Worm (Caenorhabditis elegans) whole organism, L4 larva: Measurements from ENCODE around the gene F41G3.10.

ENCODE experiments used
- F10B5.3 ChIP-seq: sonication (generic microtip); optimal IDR thresholded peaks from 2 replicates; lab custom pipeline; 2016; ENCODE audit warnings: mild to moderate bottlenecking, missing genetic modification characterization, missing compliant biosample characterization
- F44E2.7 ChIP-seq: fragments of 200-800 bp; sonication (Bioruptor generic); IDR thresholded peaks from 2 replicates; pipeline ENCODE4 v2.1.2; 2022; ENCODE audit warnings: missing genetic modification characterization, missing compliant biosample characterization
- T20F7.1 ChIP-seq: fragments of 200-800 bp; sonication (Bioruptor generic); optimal IDR thresholded peaks from 2 replicates; lab custom pipeline; 2018; ENCODE audit warnings: mild to moderate bottlenecking, missing genetic modification characterization, missing compliant biosample characterization
- T26A8.4 ChIP-seq: fragments of 200-800 bp; sonication (Bioruptor generic); IDR thresholded peaks from 2 replicates; pipeline ENCODE4 v1.3.6; 2022; ENCODE audit warnings: missing genetic modification characterization, missing compliant biosample characterization
- Y105C5A.15 ChIP-seq: fragments of 200-800 bp; sonication (Bioruptor generic); IDR thresholded peaks from 2 replicates; pipeline ENCODE4 v1.3.6; 2022; ENCODE audit warnings: missing genetic modification characterization, missing compliant biosample characterization
- Y48G9A.11 ChIP-seq: fragments of 200-800 bp; sonication (Bioruptor generic); IDR thresholded peaks from 2 replicates; pipeline ENCODE4 v1.3.6; 2022; ENCODE audit warnings: missing genetic modification reagents, missing genetic modification characterization, missing compliant biosample characterization
- Y5F2A.4 ChIP-seq: fragments of 200-800 bp; sonication (Bioruptor generic); optimal IDR thresholded peaks from 2 replicates; lab custom pipeline; 2018; ENCODE audit warnings: mild to moderate bottlenecking, missing genetic modification characterization, missing compliant biosample characterization
- ZK546.5 ChIP-seq, 2 experiments: sonication (generic microtip); optimal IDR thresholded peaks; 2 replicates each; lab custom pipeline; 2017; ENCODE audit warnings: missing biosample characterization in 2 of 2, missing genetic modification characterization in 2 of 2
- ceh-44 ChIP-seq: fragments of 200-800 bp; sonication (Bioruptor generic); IDR thresholded peaks from 2 replicates; pipeline ENCODE4 v1.3.6; 2022; ENCODE audit warnings: missing genetic modification reagents, missing genetic modification characterization, missing compliant biosample characterization
- ceh-82 ChIP-seq: sonication (generic microtip); optimal IDR thresholded peaks from 2 replicates; lab custom pipeline; 2017; ENCODE audit warnings: missing biosample characterization, missing genetic modification characterization
- ces-1 ChIP-seq: fragments of 150-350 bp; sonication (generic microtip); optimal IDR thresholded peaks from 4 replicates; lab custom pipeline; 2014; ENCODE audit warnings: missing biosample characterization, missing genetic modification reagents, missing genetic modification characterization
- cey-2 ChIP-seq: sonication (generic microtip); optimal IDR thresholded peaks from 3 replicates; lab custom pipeline; 2017; ENCODE audit warnings: missing genetic modification characterization, mild to moderate bottlenecking, missing compliant biosample characterization, antibody characterized with exemption, borderline replicate concordance; ENCODE audit not compliant: insufficient read depth
- ctbp-1 ChIP-seq: fragments of 200-800 bp; sonication (Bioruptor generic); IDR thresholded peaks from 2 replicates; pipeline ENCODE4 v1.3.6; 2022; ENCODE audit warnings: missing genetic modification reagents, missing genetic modification characterization, missing compliant biosample characterization
- daf-8 ChIP-seq: fragments of 200-800 bp; sonication (Bioruptor generic); IDR thresholded peaks from 2 replicates; pipeline ENCODE4 v1.3.6; 2022; ENCODE audit warnings: missing genetic modification characterization, missing compliant biosample characterization
- dmd-9 ChIP-seq: fragments of 200-800 bp; sonication (Bioruptor generic); IDR thresholded peaks from 2 replicates; pipeline ENCODE4 v1.3.6; 2022; ENCODE audit warnings: missing genetic modification reagents, missing genetic modification characterization, missing compliant biosample characterization
- dpl-1 ChIP-seq: fragments of 150-350 bp; optimal IDR thresholded peaks from 2 replicates; lab custom pipeline; 2014; ENCODE audit warnings: missing biosample characterization, missing genetic modification reagents, missing genetic modification characterization
- duxl-1 ChIP-seq: sonication (generic microtip); optimal IDR thresholded peaks from 2 replicates; lab custom pipeline; 2016; ENCODE audit warnings: mild to moderate bottlenecking, missing genetic modification characterization, moderate library complexity, missing compliant biosample characterization; ENCODE audit not compliant: poor library complexity
- dve-1 ChIP-seq: sonication (generic microtip); optimal IDR thresholded peaks from 2 replicates; lab custom pipeline; 2017; ENCODE audit warnings: antibody characterized with exemption, mild to moderate bottlenecking, missing genetic modification characterization, missing compliant biosample characterization; ENCODE audit not compliant: insufficient read depth
- egl-27 ChIP-seq: sonication (generic microtip); optimal IDR thresholded peaks from 3 replicates; lab custom pipeline; 2017; ENCODE audit warnings: missing biosample characterization, missing genetic modification reagents, missing genetic modification characterization
- egl-43 ChIP-seq: fragments of 200-800 bp; sonication (Bioruptor generic); IDR thresholded peaks from 2 replicates; pipeline ENCODE4 v1.3.6; 2022; ENCODE audit warnings: missing genetic modification reagents, missing genetic modification characterization, missing compliant biosample characterization
- fos-1 ChIP-seq: fragments of 150-350 bp; optimal IDR thresholded peaks from 2 replicates; lab custom pipeline; 2014; ENCODE audit warnings: missing biosample characterization, missing genetic modification characterization
- jun-1 ChIP-seq: fragments of 150-350 bp; optimal IDR thresholded peaks from 2 replicates; lab custom pipeline; 2014; ENCODE audit warnings: missing biosample characterization, missing genetic modification reagents, missing genetic modification characterization
- lin-1 ChIP-seq: fragments of 200-800 bp; sonication (Bioruptor generic); IDR thresholded peaks from 2 replicates; pipeline ENCODE4 v1.3.6; 2022; ENCODE audit warnings: missing genetic modification reagents, missing genetic modification characterization, missing compliant biosample characterization
- lin-38 ChIP-seq: fragments of 200-800 bp; sonication (Bioruptor generic); IDR thresholded peaks from 2 replicates; pipeline ENCODE4 v1.3.6; 2022; ENCODE audit warnings: missing genetic modification reagents, missing genetic modification characterization, missing compliant biosample characterization
- lir-3 ChIP-seq: sonication (generic microtip); optimal IDR thresholded peaks from 2 replicates; lab custom pipeline; 2016; ENCODE audit warnings: mild to moderate bottlenecking, missing genetic modification characterization, missing compliant biosample characterization
- madf-5 ChIP-seq, 2 experiments: fragments of 200-800 bp; sonication (Bioruptor generic); IDR thresholded peaks; 2 replicates each; pipeline ENCODE4 v1.3.6; 2022; ENCODE audit warnings: missing compliant biosample characterization in 2 of 2, missing genetic modification characterization in 2 of 2
- nhr-10 ChIP-seq: fragments of 150-350 bp; optimal IDR thresholded peaks from 2 replicates; lab custom pipeline; 2014; ENCODE audit warnings: missing biosample characterization, missing genetic modification characterization
- nhr-102 ChIP-seq: sonication (generic microtip); optimal IDR thresholded peaks from 2 replicates; lab custom pipeline; 2016; ENCODE audit warnings: mild to moderate bottlenecking, missing genetic modification characterization, moderate library complexity, missing compliant biosample characterization
- nhr-11 ChIP-seq: fragments of 150-350 bp; optimal IDR thresholded peaks from 2 replicates; lab custom pipeline; 2014; ENCODE audit warnings: missing biosample characterization, missing genetic modification characterization
- nhr-237 ChIP-seq: sonication (generic microtip); optimal IDR thresholded peaks from 2 replicates; lab custom pipeline; 2017; ENCODE audit warnings: missing biosample characterization, missing genetic modification characterization
- nhr-41 ChIP-seq: fragments of 200-800 bp; sonication (Bioruptor generic); IDR thresholded peaks from 2 replicates; pipeline ENCODE4 v1.3.6; 2022; ENCODE audit warnings: missing genetic modification reagents, missing genetic modification characterization, missing compliant biosample characterization
- nhr-42 ChIP-seq: fragments of 200-800 bp; sonication (Bioruptor generic); IDR thresholded peaks from 2 replicates; pipeline ENCODE4 v1.3.6; 2022; ENCODE audit warnings: missing genetic modification characterization, missing compliant biosample characterization
- nhr-76 ChIP-seq: fragments of 150-350 bp; optimal IDR thresholded peaks from 2 replicates; lab custom pipeline; 2014; ENCODE audit warnings: missing biosample characterization, missing genetic modification characterization
- nhr-77 ChIP-seq: fragments of 150-350 bp; optimal IDR thresholded peaks from 2 replicates; lab custom pipeline; 2014; ENCODE audit warnings: missing biosample characterization, missing genetic modification characterization
- pha-4 ChIP-seq, 2 experiments: fragments of 150-350 bp in 1 of 2; fragments of 200-800 bp in 1 of 2; sonication (Bioruptor generic) in 1 of 2; IDR thresholded peaks in 1 of 2; optimal IDR thresholded peaks in 1 of 2; 2 replicates each; pipeline versions ENCODE4 v1.3.6 to Lab custom; 2014 to 2022; ENCODE audit warnings: missing genetic modification characterization in 2 of 2, missing genetic modification reagents in 2 of 2, missing biosample characterization in 1 of 2, missing compliant biosample characterization in 1 of 2
- skn-1 ChIP-seq: fragments of 150-350 bp; optimal IDR thresholded peaks from 2 replicates; lab custom pipeline; 2014; ENCODE audit warnings: missing biosample characterization, missing genetic modification characterization
- snpc-4 ChIP-seq: fragments of 150-350 bp; optimal IDR thresholded peaks from 2 replicates; lab custom pipeline; 2014; ENCODE audit warnings: missing biosample characterization, missing genetic modification characterization
- spr-1 ChIP-seq: sonication (generic microtip); optimal IDR thresholded peaks from 2 replicates; lab custom pipeline; 2016; ENCODE audit warnings: mild to moderate bottlenecking, missing genetic modification characterization, missing compliant biosample characterization
- spr-3 ChIP-seq: fragments of 200-800 bp; sonication (Bioruptor generic); optimal IDR thresholded peaks from 2 replicates; lab custom pipeline; 2018; ENCODE audit warnings: mild to moderate bottlenecking, missing genetic modification characterization, missing compliant biosample characterization
- tra-1 ChIP-seq: fragments of 200-800 bp; sonication (Bioruptor generic); IDR thresholded peaks from 2 replicates; pipeline ENCODE4 v1.3.6; 2022; ENCODE audit warnings: missing genetic modification reagents, missing genetic modification characterization, missing compliant biosample characterization
- unc-130 ChIP-seq: sonication (generic microtip); optimal IDR thresholded peaks from 2 replicates; lab custom pipeline; 2016; ENCODE audit warnings: missing genetic modification reagents, missing genetic modification characterization, missing compliant biosample characterization
- unc-62 ChIP-seq, 3 experiments: fragments of 150-350 bp in 1 of 3; sonication (generic microtip); optimal IDR thresholded peaks in 2 of 3; peaks in 1 of 3; 1 replicate in 1 of 3; 2 replicates in 2 of 3; lab custom pipeline; 2014 to 2017; ENCODE audit warnings: missing biosample characterization in 3 of 3, missing genetic modification characterization in 3 of 3, missing genetic modification reagents in 3 of 3, missing genotype in 1 of 3
- zfp-2 ChIP-seq: sonication (generic microtip); optimal IDR thresholded peaks from 2 replicates; lab custom pipeline; 2016; ENCODE audit warnings: mild to moderate bottlenecking, missing genetic modification characterization, missing compliant biosample characterization
- zfp-3 ChIP-seq: fragments of 200-800 bp; sonication (Bioruptor generic); conservative IDR thresholded peaks from 2 replicates; pipeline ENCODE4 v1.3.6; 2022; ENCODE audit warnings: missing genetic modification reagents, missing genetic modification characterization, missing compliant biosample characterization
- zip-2 ChIP-seq: fragments of 150-350 bp; optimal IDR thresholded peaks from 2 replicates; lab custom pipeline; 2014; ENCODE audit warnings: missing biosample characterization, missing genetic modification characterization

Gene F41G3.10

DNA sequence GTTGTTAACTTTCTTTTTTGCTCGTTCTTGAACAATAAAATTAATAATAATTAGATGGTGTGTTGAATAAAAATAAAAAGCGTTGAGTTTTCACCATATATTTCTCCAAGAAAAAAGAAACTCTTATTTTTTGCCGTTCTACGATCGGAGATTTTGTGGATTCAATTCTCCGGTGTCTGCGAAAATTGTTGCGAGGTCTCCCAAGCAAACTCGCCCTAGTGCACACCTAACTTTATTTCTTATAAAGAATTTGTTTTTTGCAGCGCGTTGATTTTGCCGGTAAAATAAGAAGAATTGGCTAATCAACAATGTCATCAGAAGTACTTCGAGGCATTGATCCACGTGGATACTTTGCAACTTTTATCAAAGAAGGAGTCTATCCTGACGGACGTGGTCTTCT, 7.9 kb downstream of the F41G3.10 start, which contains the start of gene exos-8 (continued):
- peak; percentile 51; the same call in 1 of the 2 replicates for TF ChIP-seq dmd-9
- TF ChIP-seq pha-4 (GFP tag; IDR thresholded peaks at IDR 0.05; lab: Robert Waterston, UW), result no peak
- no peak for TF ChIP-seq pha-4 (tag; optimal IDR thresholded peaks at IDR 0.05; lab: Kevin White, UChicago)
- peak; percentile 80 for TF ChIP-seq nhr-77 (tag; lab: Kevin White, UChicago)
- peak; percentile 77 for TF ChIP-seq T20F7.1 (GFP tag; lab: Kevin White, UChicago)
- TF ChIP-seq spr-1 (tag; lab: Kevin White, UChicago), result no peak
- TF ChIP-seq spr-3 (GFP tag; lab: Kevin White, UChicago), result no peak
- TF ChIP-seq madf-5 (GFP tag; IDR thresholded peaks at IDR 0.05; lab: Robert Waterston, UW), result no peak

DNA sequence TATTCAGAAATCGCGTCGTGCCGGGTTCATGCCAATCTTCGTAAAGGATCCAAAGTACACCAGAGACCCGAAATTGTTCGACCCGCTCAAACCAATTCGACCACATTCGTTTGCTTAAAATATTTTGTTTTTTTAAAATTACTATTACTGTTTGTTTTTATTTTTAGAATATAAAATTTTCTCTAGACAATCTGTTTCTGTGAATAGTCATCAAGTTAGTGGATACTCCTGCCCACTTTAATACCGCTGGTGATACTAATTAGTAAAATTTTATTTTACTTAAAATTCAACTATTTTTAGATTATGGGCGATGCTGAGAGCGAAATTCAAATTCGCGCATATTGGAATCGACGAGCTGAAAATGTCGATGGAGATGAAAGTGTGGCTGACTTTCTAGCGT, 12.7 kb downstream of the F41G3.10 start, which contains the start of gene T14B4.1:
Gene T14B4.1 (plus strand): TSS at position 301 of the 400 bp plus-strand sequence.
- TF ChIP-seq F44E2.7 (GFP tag; lab: Robert Waterston, UW) (no peak), ctbp-1 (GFP tag; lab: Robert Waterston, UW) (no peak), unc-130 (no peak), lir-3 (tag; lab: Kevin White, UChicago) (no peak), zip-2 (tag; lab: Kevin White, UChicago) (no peak), unc-62 (GFP tag; optimal IDR thresholded peaks at IDR 0.05 in 1 of 2; lab: Kevin White, UChicago) (no peak), unc-62 (tag; optimal IDR thresholded peaks at IDR 0.05; lab: Kevin White, UChicago) (no peak)

DNA sequence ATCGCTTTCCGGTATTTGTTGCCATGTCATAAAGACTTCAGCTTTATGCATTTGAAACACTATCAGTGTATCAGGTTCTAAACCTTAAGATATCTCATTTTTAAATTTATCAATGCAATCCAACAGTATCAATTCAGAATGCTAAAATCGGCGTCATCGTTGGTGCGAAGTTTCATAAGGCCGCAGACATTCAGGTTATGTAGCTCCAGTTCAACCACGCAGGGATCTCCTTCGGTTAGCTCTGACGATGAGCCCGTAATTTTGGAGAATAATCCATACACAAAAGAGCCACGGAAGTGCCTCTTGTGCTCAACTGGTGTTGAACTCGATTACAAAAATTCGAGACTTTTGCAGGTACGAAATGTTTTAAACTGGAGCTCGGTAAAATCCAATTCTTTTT, 13.3 kb downstream of the F41G3.10 start, which contains the start of gene mrps-18.C:
Gene mrps-18.C (plus strand): TSS at position 138 of the 400 bp plus-strand sequence.
- TF ChIP-seq tra-1 (no peak), skn-1 (no peak), lin-38 (GFP tag; lab: Robert Waterston, UW) (peak; percentile 53), lir-3 (tag; lab: Kevin White, UChicago) (no peak)
- TF ChIP-seq, all 104 proteins: peak for 1

DNA sequence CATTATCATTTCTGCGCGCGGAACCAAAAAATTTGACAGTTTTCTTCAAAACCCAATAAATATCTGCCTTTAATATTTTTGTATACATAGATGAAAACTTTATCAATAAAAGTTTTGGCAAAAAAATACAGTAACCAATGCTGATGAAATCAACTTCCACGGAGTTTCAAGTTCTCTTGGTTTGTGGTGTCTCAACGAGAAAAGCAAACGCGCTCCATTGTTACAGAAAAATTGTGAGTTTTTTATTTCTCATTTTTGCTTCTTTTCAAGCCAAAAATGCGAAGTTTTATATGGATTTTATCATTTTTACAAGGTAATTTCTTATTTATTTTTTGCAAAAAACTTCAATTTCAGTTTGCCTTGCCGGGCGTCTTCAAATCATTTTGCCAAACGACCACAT, 14.6 kb downstream of the F41G3.10 start, which contains the start of gene T14B4.3:
Gene T14B4.3 (plus strand): TSS at position 264 of the 400 bp plus-strand sequence.
- no peak for TF ChIP-seq T26A8.4 (GFP tag; lab: Robert Waterston, UW)
- no peak for TF ChIP-seq spr-3 (GFP tag; lab: Kevin White, UChicago)
- peak; percentile 61 for TF ChIP-seq dve-1 (tag; lab: Kevin White, UChicago)
- no peak for TF ChIP-seq cey-2 (tag; lab: Kevin White, UChicago)
- TF ChIP-seq nhr-42 (GFP tag; lab: Robert Waterston, UW), result no peak
- TF ChIP-seq zfp-3, result no peak
- TF ChIP-seq snpc-4 (tag; lab: Kevin White, UChicago), result no peak
- no peak for TF ChIP-seq fos-1
- TF ChIP-seq egl-27 (tag; lab: Kevin White, UChicago), result no peak
- no peak for TF ChIP-seq daf-8 (GFP tag; lab: Robert Waterston, UW)
- TF ChIP-seq Y48G9A.11 (GFP tag; lab: Robert Waterston, UW), result no peak
- no peak for TF ChIP-seq F10B5.3 (tag; lab: Kevin White, UChicago)
- 0 out of 2 replicates have a peak, but pooled peaks have one; percentile 27 for TF ChIP-seq ceh-44 (GFP tag; lab: Robert Waterston, UW)
- TF ChIP-seq nhr-237 (tag; lab: Kevin White, UChicago), result no peak
- TF ChIP-seq T20F7.1 (GFP tag; lab: Kevin White, UChicago), result peak; percentile 74
- TF ChIP-seq nhr-102, result no peak
- TF ChIP-seq ces-1 (GFP tag; lab: Kevin White, UChicago), result no peak
- peak; percentile 45 for TF ChIP-seq nhr-11 (tag; lab: Kevin White, UChicago)
- no peak for TF ChIP-seq Y105C5A.15 (GFP tag; lab: Robert Waterston, UW)
- TF ChIP-seq egl-43 (GFP tag; lab: Robert Waterston, UW), result no peak
- no peak for TF ChIP-seq ceh-82
- no peak for TF ChIP-seq jun-1 (tag; lab: Kevin White, UChicago)
- TF ChIP-seq pha-4 (GFP tag; IDR thresholded peaks at IDR 0.05; lab: Robert Waterston, UW), result no peak
- TF ChIP-seq pha-4 (tag; optimal IDR thresholded peaks at IDR 0.05; lab: Kevin White, UChicago), result peak; percentile 51
- TF ChIP-seq Y5F2A.4 (GFP tag; lab: Kevin White, UChicago), result no peak
- TF ChIP-seq duxl-1 (tag; lab: Kevin White, UChicago), result no peak
- no peak for TF ChIP-seq nhr-76
- TF ChIP-seq ZK546.5 (tag; optimal IDR thresholded peaks at IDR 0.05; lab: Kevin White, UChicago), result no peak
- no peak for TF ChIP-seq zfp-2 (tag; lab: Kevin White, UChicago)
- no peak for TF ChIP-seq nhr-10 (tag; lab: Kevin White, UChicago)
- TF ChIP-seq dpl-1 (GFP tag; lab: Kevin White, UChicago), result peak; percentile 61
- TF ChIP-seq nhr-41, result no peak
- no peak for TF ChIP-seq lin-1 (GFP tag; lab: Robert Waterston, UW)
